Fruit fly (Drosophila melanogaster) whole organism, embryonic: ENCODE measurements around the gene Prx2.
A peak's percentile ranks its signal among the peaks of the same experiment; 100 is the strongest.

Experiments used
- B-H1 ChIP-seq: fragments of 200-800 bp; sonication (Bioruptor generic); IDR thresholded peaks from 3 replicates; pipeline ENCODE4 v1.3.6; 2022; ENCODE audit warnings: missing biosample characterization, missing genetic modification characterization
- Bteb2 ChIP-seq: fragments of 200-800 bp; sonication (Bioruptor generic); optimal IDR thresholded peaks from 2 replicates; lab custom pipeline; 2016; ENCODE audit warnings: missing biosample characterization, missing genetic modification characterization
- CG10462 ChIP-seq: fragments of 200-800 bp; sonication (Bioruptor generic); optimal IDR thresholded peaks from 2 replicates; lab custom pipeline; 2016; ENCODE audit warnings: missing biosample characterization, missing genetic modification characterization
- CG11560 ChIP-seq: fragments of 200-800 bp; sonication (Bioruptor generic); IDR thresholded peaks from 3 replicates; pipeline ENCODE4 v1.3.6; 2022; ENCODE audit warnings: missing biosample characterization, missing genetic modification characterization
- CG12391 ChIP-seq: fragments of 200-800 bp; sonication (Bioruptor generic); optimal IDR thresholded peaks from 3 replicates; lab custom pipeline; 2018; ENCODE audit warnings: missing biosample characterization, mild to moderate bottlenecking, missing genetic modification characterization, moderate library complexity
- CG13123 ChIP-seq: fragments of 200-800 bp; sonication (Bioruptor generic); optimal IDR thresholded peaks from 2 replicates; lab custom pipeline; 2016; ENCODE audit warnings: missing biosample characterization, missing genetic modification characterization
- CG13296 ChIP-seq: fragments of 200-800 bp; sonication (Bioruptor generic); optimal IDR thresholded peaks from 3 replicates; lab custom pipeline; 2018; ENCODE audit warnings: missing biosample characterization, mild to moderate bottlenecking, missing genetic modification characterization
- CG13775 ChIP-seq: fragments of 200-800 bp; sonication (Bioruptor generic); optimal IDR thresholded peaks from 3 replicates; lab custom pipeline; 2017; ENCODE audit warnings: missing biosample characterization, mild to moderate bottlenecking, missing genetic modification characterization
- CG1603 ChIP-seq: fragments of 200-800 bp; sonication (Bioruptor generic); optimal IDR thresholded peaks from 2 replicates; lab custom pipeline; 2019; ENCODE audit warnings: missing biosample characterization, mild to moderate bottlenecking, missing genetic modification characterization, moderate library complexity
- CG17612 ChIP-seq: fragments of 200-800 bp; sonication (Bioruptor generic); IDR thresholded peaks from 2 replicates; pipeline ENCODE4 v1.3.6; 2022; ENCODE audit warnings: missing biosample characterization, missing genetic modification characterization
- CG2129 ChIP-seq: fragments of 200-800 bp; sonication (Bioruptor generic); IDR thresholded peaks from 2 replicates; pipeline ENCODE4 v1.3.6; 2022; ENCODE audit warnings: missing biosample characterization, missing genetic modification characterization; ENCODE audit not compliant: partially characterized antibody
- CG42726 ChIP-seq: fragments of 200-800 bp; sonication (Bioruptor generic); IDR thresholded peaks from 2 replicates; pipeline ENCODE4 v1.3.6; 2022; ENCODE audit warnings: missing biosample characterization, missing genetic modification characterization; ENCODE audit not compliant: partially characterized antibody
- CG6813 ChIP-seq: fragments of 200-800 bp; sonication (Bioruptor generic); optimal IDR thresholded peaks from 2 replicates; lab custom pipeline; 2017; ENCODE audit warnings: missing biosample characterization, missing genetic modification characterization, mild to moderate bottlenecking, moderate library complexity, missing genetic modification reagents
- CG7839 ChIP-seq: fragments of 200-800 bp; sonication (Bioruptor generic); optimal IDR thresholded peaks from 3 replicates; lab custom pipeline; 2018; ENCODE audit warnings: missing biosample characterization, mild to moderate bottlenecking, missing genetic modification characterization, moderate library complexity
- CG8290 ChIP-seq, 3 experiments: fragments of 200-800 bp; sonication (Bioruptor generic); optimal IDR thresholded peaks; 2 replicates each; lab custom pipeline; 2016 to 2019; ENCODE audit warnings: missing biosample characterization in 3 of 3, missing genetic modification characterization in 3 of 3, mild to moderate bottlenecking in 2 of 3, moderate library complexity in 1 of 3
- CG9932 ChIP-seq: fragments of 200-800 bp; sonication (Bioruptor generic); IDR thresholded peaks from 2 replicates; pipeline ENCODE4 v1.3.6; 2022; ENCODE audit warnings: missing biosample characterization, missing genetic modification characterization
- Chrac-16 ChIP-seq: fragments of 200-800 bp; sonication (Bioruptor generic); optimal IDR thresholded peaks from 3 replicates; lab custom pipeline; 2016; ENCODE audit warnings: missing biosample characterization, missing genetic modification characterization
- CkIIα-i1 ChIP-seq: fragments of 200-800 bp; sonication (Bioruptor generic); IDR thresholded peaks from 2 replicates; pipeline ENCODE4 v1.3.6; 2022; ENCODE audit warnings: missing biosample characterization, missing genetic modification characterization
- CrebB ChIP-seq: fragments of 200-800 bp; sonication (Bioruptor generic); optimal IDR thresholded peaks from 3 replicates; lab custom pipeline; 2018; ENCODE audit warnings: missing biosample characterization, mild to moderate bottlenecking, missing genetic modification characterization
- D19A ChIP-seq: fragments of 200-800 bp; optimal IDR thresholded peaks from 3 replicates; lab custom pipeline; 2019; ENCODE audit warnings: missing biosample characterization, mild to moderate bottlenecking, missing genetic modification characterization, moderate library complexity
- HLH3B ChIP-seq: fragments of 200-800 bp; sonication (Bioruptor generic); IDR thresholded peaks from 2 replicates; pipeline ENCODE4 v1.3.6; 2022; ENCODE audit warnings: missing biosample characterization, missing genetic modification characterization
- Hr51 ChIP-seq, 2 experiments: fragments of 200-800 bp; sonication (Bioruptor generic); optimal IDR thresholded peaks; 2 replicates in 1 of 2; 3 replicates in 1 of 2; lab custom pipeline; 2016 to 2018; ENCODE audit warnings: missing biosample characterization in 2 of 2, missing genetic modification characterization in 2 of 2, mild to moderate bottlenecking in 1 of 2, moderate library complexity in 1 of 2
- Lpt ChIP-seq: fragments of >200 bp; optimal IDR thresholded peaks from 2 replicates; lab custom pipeline; 2018; ENCODE audit warnings: missing biosample characterization, missing genetic modification characterization
- Nf-YB ChIP-seq: fragments of 200-800 bp; sonication (Bioruptor generic); optimal IDR thresholded peaks from 3 replicates; lab custom pipeline; 2019; ENCODE audit warnings: missing biosample characterization, mild to moderate bottlenecking, missing genetic modification characterization, moderate library complexity
- NfI ChIP-seq: fragments of 200-800 bp; sonication (Bioruptor generic); optimal IDR thresholded peaks from 3 replicates; lab custom pipeline; 2018; ENCODE audit warnings: missing biosample characterization, mild to moderate bottlenecking, missing genetic modification characterization, moderate library complexity
- Scr ChIP-seq: fragments of 200-800 bp; sonication (Bioruptor generic); IDR thresholded peaks from 2 replicates; pipeline ENCODE4 v1.3.6; 2022; ENCODE audit warnings: missing biosample characterization, missing genetic modification characterization; ENCODE audit not compliant: partially characterized antibody
- Sin3A ChIP-seq: fragments of >200 bp; optimal IDR thresholded peaks from 2 replicates; lab custom pipeline; 2018
- Sox100B ChIP-seq: fragments of 200-800 bp; sonication (Bioruptor generic); optimal IDR thresholded peaks from 3 replicates; lab custom pipeline; 2018; ENCODE audit warnings: missing biosample characterization, mild to moderate bottlenecking, missing genetic modification characterization
- Sox102F ChIP-seq: fragments of 200-800 bp; sonication (Bioruptor generic); optimal IDR thresholded peaks from 2 replicates; lab custom pipeline; 2018; ENCODE audit warnings: missing biosample characterization, mild to moderate bottlenecking, missing genetic modification characterization, moderate library complexity
- crc ChIP-seq: fragments of 200-800 bp; sonication (Bioruptor generic); optimal IDR thresholded peaks from 2 replicates; lab custom pipeline; 2016; ENCODE audit warnings: missing biosample characterization, missing genetic modification characterization
- da ChIP-seq: fragments of 200-800 bp; sonication (Bioruptor generic); optimal IDR thresholded peaks from 2 replicates; lab custom pipeline; 2016; ENCODE audit warnings: missing biosample characterization, missing genetic modification characterization
- dan ChIP-seq: fragments of 200-800 bp; sonication (Bioruptor generic); IDR thresholded peaks from 2 replicates; pipeline ENCODE4 v1.3.6; 2022; ENCODE audit warnings: missing biosample characterization, missing genetic modification characterization
- dimm ChIP-seq: fragments of 200-800 bp; sonication (Bioruptor generic); IDR thresholded peaks from 2 replicates; pipeline ENCODE4 v1.3.6; 2022; ENCODE audit warnings: missing biosample characterization, missing genetic modification characterization
- dmrt99B ChIP-seq: fragments of 200-800 bp; sonication (Bioruptor generic); optimal IDR thresholded peaks from 2 replicates; lab custom pipeline; 2018; ENCODE audit warnings: missing biosample characterization, mild to moderate bottlenecking, missing genetic modification characterization, moderate library complexity
- dpn ChIP-seq, 2 experiments: fragments of 200-800 bp; sonication (Bioruptor generic); optimal IDR thresholded peaks; 3 replicates each; lab custom pipeline; 2016; ENCODE audit warnings: missing biosample characterization in 2 of 2, missing genetic modification characterization in 2 of 2
- fd96Cb ChIP-seq: fragments of 200-800 bp; sonication (Bioruptor generic); optimal IDR thresholded peaks from 2 replicates; lab custom pipeline; 2018; ENCODE audit warnings: missing biosample characterization, mild to moderate bottlenecking, missing genetic modification characterization, moderate library complexity
- gce ChIP-seq: fragments of 200-800 bp; sonication (Bioruptor generic); IDR thresholded peaks from 3 replicates; pipeline ENCODE4 v1.3.6; 2022; ENCODE audit warnings: missing biosample characterization, missing genetic modification characterization
- hth ChIP-seq: fragments of >200 bp; optimal IDR thresholded peaks from 2 replicates; lab custom pipeline; 2017; ENCODE audit warnings: inconsistent platforms
- ind ChIP-seq: fragments of 200-800 bp; sonication (Bioruptor generic); optimal IDR thresholded peaks from 3 replicates; lab custom pipeline; 2016; ENCODE audit warnings: missing biosample characterization, missing genetic modification characterization
- jumu ChIP-seq: fragments of 200-800 bp; sonication (Bioruptor generic); optimal IDR thresholded peaks from 3 replicates; lab custom pipeline; 2016; ENCODE audit warnings: missing biosample characterization, missing genetic modification characterization
- luna ChIP-seq: fragments of 200-800 bp; sonication (Bioruptor generic); optimal IDR thresholded peaks from 2 replicates; lab custom pipeline; 2016; ENCODE audit warnings: missing biosample characterization, missing genetic modification characterization
- phol ChIP-seq: fragments of 200-800 bp; sonication (Bioruptor generic); optimal IDR thresholded peaks from 3 replicates; lab custom pipeline; 2018; ENCODE audit warnings: missing biosample characterization, mild to moderate bottlenecking, missing genetic modification characterization, moderate library complexity
- pros ChIP-seq: fragments of 200-800 bp; sonication (Bioruptor generic); optimal IDR thresholded peaks from 3 replicates; lab custom pipeline; 2019; ENCODE audit warnings: missing biosample characterization, mild to moderate bottlenecking, missing genetic modification characterization, moderate library complexity
- row ChIP-seq: fragments of 200-800 bp; sonication (Bioruptor generic); IDR thresholded peaks from 3 replicates; pipeline ENCODE4 v1.3.6; 2022; ENCODE audit warnings: missing biosample characterization, missing genetic modification characterization
- scrt ChIP-seq: fragments of 200-800 bp; sonication (Bioruptor generic); optimal IDR thresholded peaks from 2 replicates; lab custom pipeline; 2018; ENCODE audit warnings: missing biosample characterization, mild to moderate bottlenecking, missing genetic modification characterization, moderate library complexity
- so ChIP-seq: fragments of 200-800 bp; sonication (Bioruptor generic); IDR thresholded peaks from 3 replicates; pipeline ENCODE4 v1.3.6; 2022; ENCODE audit warnings: missing biosample characterization, missing genetic modification characterization
- stc ChIP-seq: fragments of 200-800 bp; sonication (Bioruptor generic); IDR thresholded peaks from 2 replicates; pipeline ENCODE4 v1.3.6; 2022; ENCODE audit warnings: missing biosample characterization, missing genetic modification characterization
- unpg ChIP-seq: fragments of 200-800 bp; sonication (Bioruptor generic); optimal IDR thresholded peaks from 3 replicates; lab custom pipeline; 2018; ENCODE audit warnings: missing biosample characterization, mild to moderate bottlenecking, missing genetic modification characterization, moderate library complexity
- zfh1 ChIP-seq: fragments of 200-800 bp; sonication (Bioruptor generic); IDR thresholded peaks from 3 replicates; pipeline ENCODE4 v1.3.6; 2022; ENCODE audit warnings: missing biosample characterization, missing genetic modification characterization

Gene Prx2

dm6 chrX:13331814-13332701 is 2.4 kb downstream of the Prx2 start (continued):
- TF ChIP-seq dimm = no peak
- peak; percentile 17 for TF ChIP-seq unpg (GFP tag; lab: Kevin White, UChicago)
- TF ChIP-seq dan (GFP tag; lab: Robert Waterston, UW) = no peak
- peak; percentile 24 for TF ChIP-seq ind (GFP tag; lab: Kevin White, UChicago)
- no peak for TF ChIP-seq dpn (GFP tag; optimal IDR thresholded peaks at IDR 0.05; lab: Kevin White, UChicago)
- TF ChIP-seq row (GFP tag; lab: Robert Waterston, UW) = peak; percentile 29; the same call in 2 of the 3 replicates
- TF ChIP-seq B-H1 = peak; percentile 29; the same call in 1 of the 3 replicates
- TF ChIP-seq da (GFP tag; lab: Kevin White, UChicago) = no peak
- no peak for TF ChIP-seq stc (GFP tag; lab: Robert Waterston, UW)
- no peak for TF ChIP-seq CG6813
- TF ChIP-seq CG13123 (GFP tag; lab: Kevin White, UChicago) = no peak
- no peak for TF ChIP-seq fd96Cb
- no peak for TF ChIP-seq CG17612 (GFP tag; lab: Robert Waterston, UW)
- no peak for TF ChIP-seq CkIIα-i1 (GFP tag; lab: Robert Waterston, UW)
- no peak for TF ChIP-seq CG42726 (GFP tag; lab: Robert Waterston, UW)
- no peak for TF ChIP-seq crc
- no peak for TF ChIP-seq Nf-YB (GFP tag; lab: Kevin White, UChicago)
- peak; percentile 48 for TF ChIP-seq dmrt99B
- TF ChIP-seq CG13296 = no peak
- TF ChIP-seq pros (GFP tag; lab: Kevin White, UChicago) = no peak
- TF ChIP-seq phol = peak; percentile 15
- TF ChIP-seq NfI (GFP tag; lab: Kevin White, UChicago) = peak; percentile 21
- no peak for TF ChIP-seq CG10462 (GFP tag; lab: Kevin White, UChicago)
- no peak for TF ChIP-seq CrebB (tag; lab: Kevin White, UChicago)
- TF ChIP-seq CG11560 (tag; lab: Robert Waterston, UW) = no peak
- peak; percentile 7 for TF ChIP-seq CG7839 (tag; lab: Kevin White, UChicago)
- no peak for TF ChIP-seq D19A (tag; lab: Kevin White, UChicago)
- TF ChIP-seq Sin3A = no peak
- TF ChIP-seq CG1603 (tag; lab: Kevin White, UChicago) = peak; percentile 53
- TF ChIP-seq Scr = no peak
- peak; percentile 17 for TF ChIP-seq CG12391 (tag; lab: Kevin White, UChicago)
- TF ChIP-seq gce (GFP tag; lab: Robert Waterston, UW) = no peak
- no peak for TF ChIP-seq jumu
- no peak for TF ChIP-seq CG13775 (GFP tag; lab: Kevin White, UChicago)
- no peak for TF ChIP-seq CG9932 (GFP tag; lab: Robert Waterston, UW)
- TF ChIP-seq scrt (GFP tag; lab: Kevin White, UChicago) = no peak
- TF ChIP-seq hth (lab: Kevin White, UChicago) = no peak
- TF ChIP-seq Sox100B (GFP tag; lab: Kevin White, UChicago) = no peak
- no peak for TF ChIP-seq luna (GFP tag; lab: Kevin White, UChicago)
- TF ChIP-seq Hr51 (GFP tag; optimal IDR thresholded peaks at IDR 0.05; lab: Kevin White, UChicago) = peak in 1 of 2 experiments; percentile 33
- TF ChIP-seq HLH3B (GFP tag; lab: Robert Waterston, UW) = peak; percentile 43; the same call in 1 of the 2 replicates
- TF ChIP-seq CG2129 (GFP tag; lab: Robert Waterston, UW) = no peak
- no peak for TF ChIP-seq Chrac-16 (GFP tag; lab: Kevin White, UChicago)
- TF ChIP-seq Bteb2 (GFP tag; lab: Kevin White, UChicago) = no peak
- no peak for TF ChIP-seq zfh1 (GFP tag; lab: Robert Waterston, UW)
- no peak for TF ChIP-seq so (GFP tag; lab: Robert Waterston, UW)
- TF ChIP-seq CG8290 (GFP tag; optimal IDR thresholded peaks at IDR 0.05; lab: Kevin White, UChicago) = peak; percentile 5
- peak in 1 of 2 experiments; percentile 70 for TF ChIP-seq CG8290 (tag; optimal IDR thresholded peaks at IDR 0.05; lab: Kevin White, UChicago)
- TF ChIP-seq Lpt = no peak
- peak; percentile 48 for TF ChIP-seq Sox102F (GFP tag; lab: Kevin White, UChicago)
